Fruit fly (Drosophila melanogaster) S2 (cell line): Measurements from ENCODE around the gene sxe2.

ENCODE experiments used
- CG8478 ChIP-seq: fragments of >200 bp; optimal IDR thresholded peaks from 2 replicates; lab custom pipeline; 2018
- CTCF ChIP-seq, 2 experiments: fragments of >200 bp; optimal IDR thresholded peaks; 2 replicates each; lab custom pipeline; 2018

DNA sequence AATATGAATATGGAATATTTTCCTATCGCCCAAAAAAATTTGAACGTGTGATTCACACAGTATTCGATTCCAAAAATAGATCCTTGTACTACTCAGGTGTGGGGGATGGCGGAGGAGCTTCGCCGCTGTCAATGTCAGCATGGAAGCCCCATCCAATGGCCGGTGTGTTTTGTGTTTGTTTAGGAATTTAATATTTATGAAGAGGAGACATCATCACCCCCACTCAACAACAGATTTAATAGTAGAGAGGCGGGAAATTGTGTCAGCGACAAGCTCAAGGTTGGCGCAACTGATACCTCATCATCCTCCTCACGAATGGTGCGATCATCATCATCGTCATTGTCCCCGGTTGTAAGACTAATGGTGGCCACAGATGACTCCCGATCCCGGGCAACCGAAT is 9.6 kb upstream of the sxe2 start:
- TF ChIP-seq CTCF (optimal IDR thresholded peaks at IDR 0.05; lab: Kevin White, UChicago) = no peak
- TF ChIP-seq CG8478 (lab: Kevin White, UChicago) = no peak
